Fruit fly (Drosophila melanogaster) whole organism, embryonic: Measurements from ENCODE around the gene MYPT-75D.

ENCODE experiments used
- ATbp ChIP-seq: fragments of 200-800 bp; sonication (Bioruptor generic); optimal IDR thresholded peaks from 2 replicates; lab custom pipeline; 2017; ENCODE audit warnings: missing biosample characterization, mild to moderate bottlenecking, missing genetic modification characterization, missing genetic modification reagents
- Ada2b ChIP-seq: fragments of 200-800 bp; sonication (Bioruptor generic); IDR thresholded peaks from 2 replicates; pipeline ENCODE4 v1.3.6; 2022; ENCODE audit warnings: missing biosample characterization, missing genetic modification characterization
- B-H1 ChIP-seq: fragments of 200-800 bp; sonication (Bioruptor generic); IDR thresholded peaks from 3 replicates; pipeline ENCODE4 v1.3.6; 2022; ENCODE audit warnings: missing biosample characterization, missing genetic modification characterization
- C15 ChIP-seq: fragments of 200-800 bp; sonication (Bioruptor generic); IDR thresholded peaks from 3 replicates; pipeline ENCODE4 v1.3.6; 2022; ENCODE audit warnings: missing biosample characterization, missing genetic modification characterization
- CG1024 ChIP-seq: fragments of 200-800 bp; sonication (Bioruptor generic); IDR thresholded peaks from 2 replicates; pipeline ENCODE4 v1.3.6; 2022; ENCODE audit warnings: missing biosample characterization, missing genetic modification characterization
- CG11695 ChIP-seq: fragments of 200-800 bp; sonication (Bioruptor generic); IDR thresholded peaks from 3 replicates; pipeline ENCODE4 v1.3.6; 2022; ENCODE audit warnings: missing biosample characterization, missing genetic modification characterization
- CG14965 ChIP-seq: fragments of 200-800 bp; sonication (Bioruptor generic); optimal IDR thresholded peaks from 2 replicates; lab custom pipeline; 2016; ENCODE audit warnings: missing biosample characterization, missing genetic modification characterization, borderline replicate concordance
- CG16779 ChIP-seq: fragments of 200-800 bp; sonication (Bioruptor generic); IDR thresholded peaks from 2 replicates; pipeline ENCODE4 v1.3.6; 2022; ENCODE audit warnings: missing biosample characterization, missing genetic modification characterization
- CG17359 ChIP-seq: fragments of 200-800 bp; sonication (Bioruptor generic); optimal IDR thresholded peaks from 3 replicates; lab custom pipeline; 2018; ENCODE audit warnings: missing biosample characterization, mild to moderate bottlenecking, missing genetic modification characterization, moderate library complexity
- CG18599 ChIP-seq: fragments of 200-800 bp; sonication (Bioruptor generic); optimal IDR thresholded peaks from 3 replicates; lab custom pipeline; 2017; ENCODE audit warnings: missing biosample characterization, missing genetic modification characterization, mild to moderate bottlenecking, moderate library complexity, missing genetic modification reagents
- CG2120 ChIP-seq: fragments of 200-800 bp; sonication (Bioruptor generic); optimal IDR thresholded peaks from 3 replicates; lab custom pipeline; 2016; ENCODE audit warnings: missing biosample characterization, missing genetic modification characterization
- CG30403 ChIP-seq: fragments of 200-800 bp; sonication (Bioruptor generic); optimal IDR thresholded peaks from 3 replicates; lab custom pipeline; 2016; ENCODE audit warnings: missing biosample characterization, missing genetic modification characterization
- CG32532 ChIP-seq: fragments of 200-800 bp; sonication (Bioruptor generic); IDR thresholded peaks from 2 replicates; pipeline ENCODE4 v1.3.6; 2022; ENCODE audit warnings: missing biosample characterization, missing genetic modification characterization
- CG33213 ChIP-seq: fragments of 200-800 bp; sonication (Bioruptor generic); optimal IDR thresholded peaks from 3 replicates; lab custom pipeline; 2016; ENCODE audit warnings: missing biosample characterization, missing genetic modification characterization
- CG34376 ChIP-seq: fragments of 200-800 bp; sonication (Bioruptor generic); optimal IDR thresholded peaks from 2 replicates; lab custom pipeline; 2018; ENCODE audit warnings: missing biosample characterization, mild to moderate bottlenecking, missing genetic modification characterization
- CG4404 ChIP-seq: fragments of 200-800 bp; sonication (Bioruptor generic); IDR thresholded peaks from 2 replicates; pipeline ENCODE4 v1.3.6; 2022; ENCODE audit warnings: missing biosample characterization, missing genetic modification characterization
- CG6654 ChIP-seq: fragments of 200-800 bp; sonication (Bioruptor generic); optimal IDR thresholded peaks from 2 replicates; lab custom pipeline; 2017; ENCODE audit warnings: missing biosample characterization, mild to moderate bottlenecking, missing genetic modification characterization
- CG7987 ChIP-seq: fragments of 200-800 bp; sonication (Bioruptor generic); optimal IDR thresholded peaks from 2 replicates; lab custom pipeline; 2018; ENCODE audit warnings: missing biosample characterization, mild to moderate bottlenecking, missing genetic modification characterization, moderate library complexity
- CG8281 ChIP-seq: fragments of 200-800 bp; sonication (Bioruptor generic); optimal IDR thresholded peaks from 2 replicates; lab custom pipeline; 2018; ENCODE audit warnings: missing biosample characterization, mild to moderate bottlenecking, missing genetic modification characterization, moderate library complexity
- CG8388 ChIP-seq: fragments of 200-800 bp; sonication (Bioruptor generic); optimal IDR thresholded peaks from 2 replicates; lab custom pipeline; 2019; ENCODE audit warnings: missing biosample characterization, mild to moderate bottlenecking, missing genetic modification characterization, moderate library complexity
- CG9609 ChIP-seq: fragments of 200-800 bp; sonication (Bioruptor generic); optimal IDR thresholded peaks from 3 replicates; lab custom pipeline; 2016; ENCODE audit warnings: missing biosample characterization, missing genetic modification characterization
- D19A ChIP-seq: fragments of 200-800 bp; optimal IDR thresholded peaks from 3 replicates; lab custom pipeline; 2019; ENCODE audit warnings: missing biosample characterization, mild to moderate bottlenecking, missing genetic modification characterization, moderate library complexity
- Dref ChIP-seq: fragments of 200-800 bp; sonication (Bioruptor generic); IDR thresholded peaks from 2 replicates; pipeline ENCODE4 v1.3.6; 2022; ENCODE audit warnings: missing biosample characterization, missing genetic modification characterization
- Ets65A ChIP-seq: fragments of 200-800 bp; sonication (Bioruptor generic); peaks from one replicate; lab custom pipeline; 2016; ENCODE audit warnings: missing biosample characterization, missing genetic modification characterization
- Hey ChIP-seq: fragments of 200-800 bp; sonication (Bioruptor generic); optimal IDR thresholded peaks from 3 replicates; lab custom pipeline; 2018; ENCODE audit warnings: missing biosample characterization, mild to moderate bottlenecking, missing genetic modification characterization
- MBD-R2 ChIP-seq: fragments of 200-800 bp; sonication (Bioruptor generic); IDR thresholded peaks from 2 replicates; pipeline ENCODE4 v1.3.6; 2022; ENCODE audit warnings: missing biosample characterization, missing genetic modification characterization
- Mad ChIP-seq: fragments of 200-800 bp; sonication (Bioruptor generic); optimal IDR thresholded peaks from 2 replicates; lab custom pipeline; 2016; ENCODE audit warnings: missing biosample characterization, missing genetic modification characterization
- Myb ChIP-seq: fragments of 200-800 bp; sonication (Bioruptor generic); optimal IDR thresholded peaks from 2 replicates; lab custom pipeline; 2016; ENCODE audit warnings: missing biosample characterization, missing genetic modification characterization
- NC2α ChIP-seq: fragments of 200-800 bp; sonication (Bioruptor generic); optimal IDR thresholded peaks from 2 replicates; lab custom pipeline; 2016; ENCODE audit warnings: missing biosample characterization, missing genetic modification characterization
- Pdp1 ChIP-seq, 2 experiments: fragments of 200-800 bp; sonication (Bioruptor generic); optimal IDR thresholded peaks; 3 replicates each; lab custom pipeline; 2016; ENCODE audit warnings: missing biosample characterization in 2 of 2, missing genetic modification characterization in 2 of 2, mild to moderate bottlenecking in 1 of 2, moderate library complexity in 1 of 2
- Ptx1 ChIP-seq: fragments of 200-800 bp; sonication (Bioruptor generic); IDR thresholded peaks from 2 replicates; pipeline ENCODE4 v1.3.6; 2022; ENCODE audit warnings: missing biosample characterization, missing genetic modification characterization
- Rfx ChIP-seq: fragments of 200-800 bp; sonication (Bioruptor generic); IDR thresholded peaks from 2 replicates; pipeline ENCODE4 v1.3.6; 2022; ENCODE audit warnings: missing biosample characterization, missing genetic modification characterization
- Scr ChIP-seq: fragments of 200-800 bp; sonication (Bioruptor generic); IDR thresholded peaks from 2 replicates; pipeline ENCODE4 v1.3.6; 2022; ENCODE audit warnings: missing biosample characterization, missing genetic modification characterization; ENCODE audit not compliant: partially characterized antibody
- Six4 ChIP-seq: fragments of 200-800 bp; sonication (Bioruptor generic); optimal IDR thresholded peaks from 2 replicates; lab custom pipeline; 2016; ENCODE audit warnings: missing biosample characterization, missing genetic modification characterization
- Xrp1 ChIP-seq: fragments of 200-800 bp; sonication (Bioruptor generic); IDR thresholded peaks from 2 replicates; pipeline ENCODE4 v1.3.6; 2022; ENCODE audit warnings: missing biosample characterization, missing genetic modification characterization
- ac ChIP-seq: fragments of 200-800 bp; sonication (Bioruptor generic); optimal IDR thresholded peaks from 3 replicates; lab custom pipeline; 2017; ENCODE audit warnings: missing biosample characterization, mild to moderate bottlenecking, missing genetic modification characterization
- ash1 ChIP-seq: fragments of 200-800 bp; sonication (Bioruptor generic); optimal IDR thresholded peaks from 2 replicates; lab custom pipeline; 2018; ENCODE audit warnings: missing biosample characterization, mild to moderate bottlenecking, missing genetic modification characterization
- bbx ChIP-seq: fragments of 200-800 bp; sonication (Bioruptor generic); IDR thresholded peaks from 2 replicates; pipeline ENCODE4 v1.3.6; 2022; ENCODE audit warnings: missing biosample characterization, missing genetic modification characterization; ENCODE audit not compliant: partially characterized antibody
- chm ChIP-seq: fragments of 200-800 bp; sonication (Bioruptor generic); IDR thresholded peaks from 2 replicates; pipeline ENCODE4 v1.3.6; 2022; ENCODE audit warnings: missing biosample characterization, missing genetic modification characterization
- cwo ChIP-seq: fragments of 200-800 bp; sonication (Bioruptor generic); optimal IDR thresholded peaks from 3 replicates; lab custom pipeline; 2017; ENCODE audit warnings: missing biosample characterization, missing genetic modification characterization, mild to moderate bottlenecking, moderate library complexity, missing genetic modification reagents
- dimm ChIP-seq: fragments of 200-800 bp; sonication (Bioruptor generic); IDR thresholded peaks from 2 replicates; pipeline ENCODE4 v1.3.6; 2022; ENCODE audit warnings: missing biosample characterization, missing genetic modification characterization
- dpn ChIP-seq, 2 experiments: fragments of 200-800 bp; sonication (Bioruptor generic); optimal IDR thresholded peaks; 3 replicates each; lab custom pipeline; 2016; ENCODE audit warnings: missing biosample characterization in 2 of 2, missing genetic modification characterization in 2 of 2
- gcm2 ChIP-seq: fragments of 200-800 bp; sonication (Bioruptor generic); optimal IDR thresholded peaks from 2 replicates; lab custom pipeline; 2016; ENCODE audit warnings: missing biosample characterization, missing genetic modification characterization
- grau ChIP-seq: fragments of 200-800 bp; optimal IDR thresholded peaks from 3 replicates; lab custom pipeline; 2019; ENCODE audit warnings: missing biosample characterization, mild to moderate bottlenecking, missing genetic modification characterization, moderate library complexity
- gsb ChIP-seq: fragments of 200-800 bp; sonication (Bioruptor generic); IDR thresholded peaks from 2 replicates; pipeline ENCODE4 v1.3.6; 2022; ENCODE audit warnings: missing biosample characterization, missing genetic modification characterization
- jing ChIP-seq: fragments of 200-800 bp; sonication (Bioruptor generic); optimal IDR thresholded peaks from 2 replicates; lab custom pipeline; 2018; ENCODE audit warnings: missing biosample characterization, mild to moderate bottlenecking, missing genetic modification characterization
- lilli ChIP-seq: fragments of 200-800 bp; sonication (Bioruptor generic); optimal IDR thresholded peaks from 3 replicates; lab custom pipeline; 2016; ENCODE audit warnings: missing biosample characterization, missing genetic modification characterization
- org-1 ChIP-seq: fragments of 200-800 bp; sonication (Bioruptor generic); optimal IDR thresholded peaks from 2 replicates; lab custom pipeline; 2017; ENCODE audit warnings: missing biosample characterization, missing genetic modification characterization
- pum ChIP-seq: fragments of 200-800 bp; sonication (Bioruptor generic); optimal IDR thresholded peaks from 2 replicates; lab custom pipeline; 2016; ENCODE audit warnings: missing biosample characterization, missing genetic modification characterization
- tap ChIP-seq: fragments of 200-800 bp; optimal IDR thresholded peaks from 3 replicates; lab custom pipeline; 2019; ENCODE audit warnings: missing biosample characterization, mild to moderate bottlenecking, missing genetic modification characterization, moderate library complexity
- tin ChIP-seq: fragments of 200-800 bp; sonication (Bioruptor generic); optimal IDR thresholded peaks from 3 replicates; lab custom pipeline; 2016; ENCODE audit warnings: missing biosample characterization, missing genetic modification characterization

The MYPT-75D gene

dm6 chr3L:18625786-18626185, at the start of gene MYPT-75D:
Gene MYPT-75D, plus strand, starts transcription at chr3L:18625959.
- peak; percentile 1 for TF ChIP-seq gcm2
- TF ChIP-seq CG8388 = no peak
- no peak for TF ChIP-seq ash1
- no peak for TF ChIP-seq ATbp
- peak; percentile 18 for TF ChIP-seq tap (tag; lab: Kevin White, UChicago)
- peak; percentile 30 for TF ChIP-seq CG33213 (GFP tag; lab: Kevin White, UChicago)
- TF ChIP-seq CG7987 (GFP tag; lab: Kevin White, UChicago) = peak; percentile 32
- TF ChIP-seq NC2α (GFP tag; lab: Kevin White, UChicago) = no peak
- TF ChIP-seq CG9609 (GFP tag; lab: Kevin White, UChicago) = no peak
- no peak for TF ChIP-seq pum (GFP tag; lab: Kevin White, UChicago)
- TF ChIP-seq jing (GFP tag; lab: Kevin White, UChicago) = no peak
- no peak for TF ChIP-seq CG30403 (GFP tag; lab: Kevin White, UChicago)
- no peak for TF ChIP-seq dimm (GFP tag; lab: Robert Waterston, UW)
- TF ChIP-seq CG32532 (GFP tag; lab: Robert Waterston, UW) = peak; percentile 29; the same call in 1 of the 2 replicates
- TF ChIP-seq CG2120 = peak; percentile 4
- no peak for TF ChIP-seq gsb (GFP tag; lab: Robert Waterston, UW)
- TF ChIP-seq Hey (tag; lab: Kevin White, UChicago) = no peak
- TF ChIP-seq CG4404 = no peak
- peak; percentile 36 for TF ChIP-seq MBD-R2 (GFP tag; lab: Robert Waterston, UW)
- TF ChIP-seq Xrp1 (GFP tag; lab: Robert Waterston, UW) = 0 out of 2 replicates have a peak, but pooled peaks have one; percentile 6
- TF ChIP-seq Six4 (GFP tag; lab: Kevin White, UChicago) = no peak
- peak; percentile 35 for TF ChIP-seq CG17359 (tag; lab: Kevin White, UChicago)
- no peak for TF ChIP-seq Ptx1
- peak; percentile 95 for TF ChIP-seq Scr (GFP tag; lab: Robert Waterston, UW)
- peak; percentile 38; the same call in 1 of the 2 replicates for TF ChIP-seq Rfx (GFP tag; lab: Robert Waterston, UW)
- TF ChIP-seq bbx (GFP tag; lab: Robert Waterston, UW) = peak; percentile 97
- TF ChIP-seq CG16779 = 0 out of 2 replicates have a peak, but pooled peaks have one; percentile 35
- no peak; the same call in 1 of the 2 replicates for TF ChIP-seq CG1024 (GFP tag; lab: Robert Waterston, UW)
- TF ChIP-seq Ada2b (GFP tag; lab: Robert Waterston, UW) = no peak
- peak; percentile 60 for TF ChIP-seq CG34376 (GFP tag; lab: Kevin White, UChicago)
- no peak for TF ChIP-seq CG11695
- no peak for TF ChIP-seq C15
- TF ChIP-seq Pdp1 (GFP tag; optimal IDR thresholded peaks at IDR 0.05; lab: Kevin White, UChicago) = peak in 1 of 2 experiments; percentile 56
- no peak for TF ChIP-seq B-H1
- TF ChIP-seq D19A (tag; lab: Kevin White, UChicago) = peak; percentile 36
- TF ChIP-seq Myb (GFP tag; lab: Kevin White, UChicago) = peak; percentile 55
- TF ChIP-seq CG6654 (GFP tag; lab: Kevin White, UChicago) = no peak
- no peak for TF ChIP-seq CG18599 (GFP tag; lab: Kevin White, UChicago)
- TF ChIP-seq ac = peak; percentile 26
- TF ChIP-seq CG14965 (GFP tag; lab: Kevin White, UChicago) = no peak
- peak; percentile 37 for TF ChIP-seq cwo (GFP tag; lab: Kevin White, UChicago)
- TF ChIP-seq dpn (GFP tag; optimal IDR thresholded peaks at IDR 0.05; lab: Kevin White, UChicago) = peak in 1 of 2 experiments; percentile 27
- TF ChIP-seq org-1 = no peak
- TF ChIP-seq Mad (GFP tag; lab: Kevin White, UChicago) = no peak
- TF ChIP-seq Ets65A (GFP tag; lab: Kevin White, UChicago) = no peak
- peak; percentile 83 for TF ChIP-seq Dref
- no peak for TF ChIP-seq tin
- TF ChIP-seq lilli (GFP tag; lab: Kevin White, UChicago) = no peak
- peak; percentile 27 for TF ChIP-seq grau (tag; lab: Kevin White, UChicago)
- TF ChIP-seq chm (GFP tag; lab: Robert Waterston, UW) = peak; percentile 83
- no peak for TF ChIP-seq CG8281 (tag; lab: Kevin White, UChicago)
